Worm (Caenorhabditis elegans) whole organism, L2 larva: Measurements from ENCODE around the gene Y32H12A.7.

Source experiments
- C34F6.9 ChIP-seq: fragments of 150-350 bp; optimal IDR thresholded peaks from 2 replicates; lab custom pipeline; 2014; ENCODE audit warnings: missing biosample characterization, missing genetic modification characterization
- F13H6.1 ChIP-seq: sonication (generic microtip); optimal IDR thresholded peaks from 2 replicates; lab custom pipeline; 2016; ENCODE audit warnings: missing genetic modification characterization, missing compliant biosample characterization
- R02D3.7 ChIP-seq: fragments of 150-350 bp; optimal IDR thresholded peaks from 2 replicates; lab custom pipeline; 2014; ENCODE audit warnings: missing biosample characterization, missing genetic modification characterization
- Y55F3AM.14 ChIP-seq: fragments of 200-800 bp; sonication (Bioruptor generic); optimal IDR thresholded peaks from 2 replicates; lab custom pipeline; 2018; ENCODE audit warnings: mild to moderate bottlenecking, missing genetic modification characterization, missing compliant biosample characterization
- ZK546.5 ChIP-seq: sonication (generic microtip); optimal IDR thresholded peaks from 2 replicates; lab custom pipeline; 2017; ENCODE audit warnings: missing biosample characterization, missing genetic modification characterization
- alr-1 ChIP-seq: fragments of 150-350 bp; optimal IDR thresholded peaks from 2 replicates; lab custom pipeline; 2014; ENCODE audit warnings: missing biosample characterization, missing genetic modification characterization
- ama-1 ChIP-seq: fragments of 150-350 bp; optimal IDR thresholded peaks from 2 replicates; lab custom pipeline; 2018; ENCODE audit warnings: inconsistent platforms
- blmp-1 ChIP-seq: sonication (generic microtip); optimal IDR thresholded peaks from 2 replicates; lab custom pipeline; 2017; ENCODE audit warnings: missing genetic modification characterization, mild to moderate bottlenecking, missing compliant biosample characterization, antibody characterized with exemption, moderate library complexity; ENCODE audit not compliant: insufficient read depth
- ceh-16 ChIP-seq: fragments of 150-350 bp; optimal IDR thresholded peaks from 2 replicates; lab custom pipeline; 2014; ENCODE audit warnings: missing biosample characterization, missing genetic modification characterization
- ceh-82 ChIP-seq: fragments of 150-350 bp; optimal IDR thresholded peaks from 2 replicates; lab custom pipeline; 2014; ENCODE audit warnings: missing biosample characterization, missing genetic modification characterization
- crh-2 ChIP-seq: sonication (generic microtip); optimal IDR thresholded peaks from 2 replicates; lab custom pipeline; 2017; ENCODE audit warnings: missing biosample characterization, missing genetic modification characterization
- dmd-4 ChIP-seq: sonication (generic microtip); optimal IDR thresholded peaks from 2 replicates; lab custom pipeline; 2017; ENCODE audit warnings: missing biosample characterization, missing genetic modification characterization
- elt-1 ChIP-seq: fragments of 150-350 bp; optimal IDR thresholded peaks from 2 replicates; lab custom pipeline; 2014; ENCODE audit warnings: missing biosample characterization, missing genetic modification characterization
- elt-3 ChIP-seq: sonication (generic microtip); optimal IDR thresholded peaks from 2 replicates; lab custom pipeline; 2017; ENCODE audit warnings: missing biosample characterization, missing genetic modification characterization
- fos-1 ChIP-seq: fragments of 150-350 bp; optimal IDR thresholded peaks from 2 replicates; lab custom pipeline; 2014; ENCODE audit warnings: missing biosample characterization, missing genetic modification characterization
- gmeb-1 ChIP-seq: fragments of 150-350 bp; optimal IDR thresholded peaks from 2 replicates; lab custom pipeline; 2014; ENCODE audit warnings: missing biosample characterization, missing genetic modification characterization
- lin-11 ChIP-seq: fragments of 150-350 bp; sonication (generic microtip); optimal IDR thresholded peaks from 2 replicates; lab custom pipeline; 2014; ENCODE audit warnings: missing biosample characterization, missing genetic modification characterization, inconsistent platforms, mixed read lengths
- lin-13 ChIP-seq: fragments of 150-350 bp; optimal IDR thresholded peaks from 2 replicates; lab custom pipeline; 2014; ENCODE audit warnings: missing biosample characterization, missing genetic modification reagents, missing genetic modification characterization
- lin-39 ChIP-seq: fragments of 150-350 bp; optimal IDR thresholded peaks from 2 replicates; lab custom pipeline; 2014; ENCODE audit warnings: missing biosample characterization, missing genetic modification reagents, missing genetic modification characterization
- lsy-2 ChIP-seq, 2 experiments: fragments of 150-350 bp in 1 of 2; sonication (generic microtip) in 1 of 2; optimal IDR thresholded peaks; 2 replicates each; lab custom pipeline; 2014 to 2017; ENCODE audit warnings: missing biosample characterization in 2 of 2, missing genetic modification characterization in 2 of 2
- mab-5 ChIP-seq: fragments of 150-350 bp; optimal IDR thresholded peaks from 2 replicates; lab custom pipeline; 2014; ENCODE audit warnings: missing biosample characterization, missing genetic modification characterization
- mbf-1 ChIP-seq: sonication (generic microtip); optimal IDR thresholded peaks from 2 replicates; lab custom pipeline; 2017; ENCODE audit warnings: missing biosample characterization, missing genetic modification characterization
- mdl-1 ChIP-seq, 2 experiments: fragments of 150-350 bp in 1 of 2; sonication (generic microtip) in 1 of 2; optimal IDR thresholded peaks; 2 replicates each; lab custom pipeline; 2017; ENCODE audit warnings: missing biosample characterization in 2 of 2, missing genetic modification characterization in 2 of 2
- nhr-10 ChIP-seq: sonication (generic microtip); optimal IDR thresholded peaks from 2 replicates; lab custom pipeline; 2017; ENCODE audit warnings: missing biosample characterization, missing genetic modification characterization
- nhr-11 ChIP-seq: fragments of 150-350 bp; optimal IDR thresholded peaks from 2 replicates; lab custom pipeline; 2014; ENCODE audit warnings: missing biosample characterization, missing genetic modification characterization
- nhr-12 ChIP-seq: fragments of 150-350 bp; optimal IDR thresholded peaks from 2 replicates; lab custom pipeline; 2014; ENCODE audit warnings: missing biosample characterization, missing genetic modification characterization
- nhr-129 ChIP-seq: fragments of 150-350 bp; optimal IDR thresholded peaks from 2 replicates; lab custom pipeline; 2014; ENCODE audit warnings: missing biosample characterization, missing genetic modification characterization
- nhr-237 ChIP-seq: fragments of 150-350 bp; optimal IDR thresholded peaks from 2 replicates; lab custom pipeline; 2014; ENCODE audit warnings: missing biosample characterization, missing genetic modification characterization
- nhr-25 ChIP-seq: fragments of 150-350 bp; sonication (generic microtip); optimal IDR thresholded peaks from 3 replicates; lab custom pipeline; 2014; ENCODE audit warnings: missing biosample characterization, missing genetic modification characterization
- nhr-6 ChIP-seq: fragments of 150-350 bp; optimal IDR thresholded peaks from 2 replicates; lab custom pipeline; 2014; ENCODE audit warnings: missing biosample characterization, missing genetic modification characterization
- nhr-77 ChIP-seq: fragments of 150-350 bp; optimal IDR thresholded peaks from 2 replicates; lab custom pipeline; 2014; ENCODE audit warnings: missing biosample characterization, missing genetic modification characterization
- peb-1 ChIP-seq: fragments of 150-350 bp; optimal IDR thresholded peaks from 2 replicates; lab custom pipeline; 2014; ENCODE audit warnings: missing biosample characterization, missing genetic modification characterization
- sem-4 ChIP-seq: fragments of 150-350 bp; optimal IDR thresholded peaks from 2 replicates; lab custom pipeline; 2014; ENCODE audit warnings: missing biosample characterization, missing genetic modification reagents, missing genetic modification characterization
- skn-1 ChIP-seq: sonication (generic microtip); optimal IDR thresholded peaks from 2 replicates; lab custom pipeline; 2017; ENCODE audit warnings: missing biosample characterization, missing genetic modification characterization
- sma-9 ChIP-seq, 2 experiments: fragments of 150-350 bp in 1 of 2; sonication (generic microtip) in 1 of 2; optimal IDR thresholded peaks; 2 replicates each; lab custom pipeline; 2014 to 2016; ENCODE audit warnings: missing genetic modification characterization in 2 of 2, mild to moderate bottlenecking in 1 of 2, missing biosample characterization in 1 of 2, missing compliant biosample characterization in 1 of 2, missing genetic modification reagents in 1 of 2, moderate library complexity in 1 of 2
- snpc-4 ChIP-seq: fragments of 150-350 bp; optimal IDR thresholded peaks from 2 replicates; lab custom pipeline; 2014; ENCODE audit warnings: missing biosample characterization, missing genetic modification characterization
- unc-39 ChIP-seq: fragments of 150-350 bp; optimal IDR thresholded peaks from 2 replicates; lab custom pipeline; 2014; ENCODE audit warnings: missing biosample characterization, missing genetic modification characterization
- unc-55 ChIP-seq: fragments of 150-350 bp; sonication (generic microtip); optimal IDR thresholded peaks from 3 replicates; lab custom pipeline; 2014; ENCODE audit warnings: missing biosample characterization, missing genetic modification reagents, missing genetic modification characterization
- unc-62 ChIP-seq: fragments of 150-350 bp; optimal IDR thresholded peaks from 2 replicates; lab custom pipeline; 2014; ENCODE audit warnings: missing biosample characterization, missing genetic modification reagents, missing genetic modification characterization
- zag-1 ChIP-seq: fragments of 150-350 bp; optimal IDR thresholded peaks from 2 replicates; lab custom pipeline; 2014; ENCODE audit warnings: missing biosample characterization, missing genetic modification characterization
- ztf-1 ChIP-seq: fragments of 200-800 bp; sonication (Bioruptor generic); conservative IDR thresholded peaks from 2 replicates; pipeline ENCODE4 v1.3.6; 2022; ENCODE audit warnings: missing genetic modification characterization, missing compliant biosample characterization
- ztf-11 ChIP-seq: sonication (generic microtip); optimal IDR thresholded peaks from 2 replicates; lab custom pipeline; 2017; ENCODE audit warnings: missing biosample characterization, missing genetic modification characterization
- ztf-4 ChIP-seq: fragments of 150-350 bp; optimal IDR thresholded peaks from 2 replicates; lab custom pipeline; 2014; ENCODE audit warnings: missing biosample characterization, missing genetic modification characterization

The Y32H12A.7 gene

DNA sequence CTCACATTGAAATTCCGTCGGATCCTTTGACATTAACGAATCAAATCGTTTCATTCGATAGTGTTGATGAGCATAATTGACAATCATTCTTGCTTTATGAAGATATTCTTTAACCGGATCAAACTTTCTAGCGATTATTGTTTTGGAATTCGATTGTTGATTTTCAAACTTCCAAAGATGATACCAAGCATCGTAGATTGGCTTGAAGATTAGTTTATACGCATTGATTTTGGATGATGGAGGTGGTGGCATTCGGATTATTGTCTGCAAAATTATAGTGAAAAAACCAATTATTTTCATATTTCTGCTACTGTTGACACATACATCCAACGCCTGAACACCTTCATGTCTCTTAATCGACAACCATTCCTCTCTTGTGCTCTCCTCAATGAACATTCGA lies 2.9 kb upstream of the Y32H12A.7 start:
- TF ChIP-seq dmd-4 (tag; lab: Kevin White, UChicago) (no peak), lin-13 (GFP tag; lab: Kevin White, UChicago) (no peak), nhr-77 (tag; lab: Kevin White, UChicago) (no peak), skn-1 (no peak), zag-1 (no peak), Y55F3AM.14 (GFP tag; lab: Kevin White, UChicago) (no peak), F13H6.1 (no peak), ceh-82 (tag; lab: Kevin White, UChicago) (no peak), nhr-11 (tag; lab: Kevin White, UChicago) (no peak), ZK546.5 (tag; lab: Kevin White, UChicago) (no peak), crh-2 (no peak), snpc-4 (tag; lab: Kevin White, UChicago) (no peak), peb-1 (tag; lab: Kevin White, UChicago) (no peak), C34F6.9 (no peak), mab-5 (no peak), ceh-16 (tag; lab: Kevin White, UChicago) (no peak), ztf-4 (no peak), unc-55 (GFP tag; lab: Kevin White, UChicago) (no peak), unc-39 (no peak)
- TF ChIP-seq, all 48 proteins: peak for 0

DNA sequence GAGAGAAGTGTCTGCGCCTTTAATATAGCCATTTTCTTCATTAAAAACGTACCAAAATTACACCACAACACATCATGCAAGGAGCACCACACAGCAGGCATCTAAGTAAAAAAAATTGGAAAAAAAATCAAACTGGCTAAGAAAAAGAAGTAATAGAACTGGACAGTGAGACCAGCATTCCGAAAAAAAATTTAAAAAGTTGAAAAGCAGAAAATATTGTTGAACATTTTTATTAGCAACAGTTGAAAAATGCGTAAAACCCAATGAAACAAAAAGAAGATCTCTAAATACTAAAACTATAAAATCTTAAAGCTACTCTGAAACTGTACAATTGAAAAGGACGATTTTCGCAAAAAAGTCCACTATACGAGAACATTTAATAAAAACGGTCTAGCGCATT lies 3.1 kb downstream of the Y32H12A.7 start, which contains the start of gene Y32H12A.6:
Gene Y32H12A.6, minus strand, starts transcription at position 101 of the 400 bp plus-strand sequence.
- TF ChIP-seq snpc-4 (tag; lab: Kevin White, UChicago) (no peak), nhr-77 (tag; lab: Kevin White, UChicago) (no peak), nhr-25 (no peak), mdl-1 (tag; optimal IDR thresholded peaks at IDR 0.05; lab: Kevin White, UChicago) (no peak), F13H6.1 (no peak), R02D3.7 (tag; lab: Kevin White, UChicago) (no peak), C34F6.9 (no peak), elt-3 (tag; lab: Kevin White, UChicago) (no peak), ceh-82 (tag; lab: Kevin White, UChicago) (no peak), ztf-4 (no peak), ama-1 (lab: Kevin White, UChicago) (no peak), skn-1 (no peak), blmp-1 (tag; lab: Kevin White, UChicago) (no peak), zag-1 (no peak), lin-11 (no peak), sma-9 (GFP tag; optimal IDR thresholded peaks at IDR 0.05; lab: Kevin White, UChicago) (no peak), sma-9 (tag; optimal IDR thresholded peaks at IDR 0.05; lab: Kevin White, UChicago) (no peak), lin-39 (tag; lab: Kevin White, UChicago) (no peak), ztf-1 (GFP tag; lab: Robert Waterston, UW) (no peak)

DNA sequence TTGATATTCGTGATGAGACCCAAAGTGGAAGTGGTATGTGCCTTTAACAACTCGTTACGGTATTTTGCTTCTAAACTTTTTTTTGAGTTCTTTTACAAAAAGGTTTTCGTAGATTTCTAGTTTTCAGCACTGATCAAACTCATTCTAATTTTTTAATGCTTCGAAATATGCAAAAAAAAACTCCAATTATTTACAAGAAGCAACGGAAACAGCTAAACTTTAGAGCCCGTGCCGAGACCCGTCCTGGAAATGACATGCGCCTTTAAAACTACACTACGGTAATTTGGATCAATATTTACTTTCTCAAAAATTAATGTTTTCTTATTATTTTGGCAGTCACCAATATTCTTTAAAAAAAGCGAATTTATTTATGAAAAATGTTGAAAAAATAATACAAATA lies 4.7 kb downstream of the Y32H12A.7 start:
- TF ChIP-seq nhr-11 (tag; lab: Kevin White, UChicago): no peak
- TF ChIP-seq nhr-10: no peak
- TF ChIP-seq unc-39: no peak
- TF ChIP-seq unc-55 (GFP tag; lab: Kevin White, UChicago): no peak
- no peak for TF ChIP-seq C34F6.9
- TF ChIP-seq ZK546.5 (tag; lab: Kevin White, UChicago): no peak
- TF ChIP-seq ztf-1 (GFP tag; lab: Robert Waterston, UW): no peak

DNA sequence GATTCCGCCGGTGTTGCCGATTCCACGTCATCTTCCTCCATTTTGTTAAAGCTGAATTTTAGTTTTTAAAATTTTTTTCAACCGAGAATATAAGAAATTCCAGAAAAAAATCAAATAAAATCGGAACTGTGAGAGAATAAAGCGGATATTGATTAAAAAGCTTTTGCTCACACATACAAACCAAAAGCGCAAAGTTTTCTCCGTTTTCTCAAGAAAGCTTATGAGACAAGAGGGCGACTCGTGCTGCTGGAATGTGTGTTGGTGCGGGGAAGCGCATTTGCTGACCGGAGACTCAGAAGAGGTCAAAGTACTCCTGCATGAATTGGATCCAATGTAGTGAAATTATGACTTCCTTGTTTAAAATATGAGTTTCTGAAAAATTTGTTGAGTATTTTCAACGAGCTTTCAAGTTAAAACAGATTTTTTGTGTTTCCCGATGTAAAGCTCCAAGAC lies 5.3 kb downstream of the Y32H12A.7 start, which contains the start of gene paqr-2:
Gene paqr-2, minus strand, starts transcription at position 51 of the 453 bp plus-strand sequence.
- TF ChIP-seq snpc-4 (tag; lab: Kevin White, UChicago): no peak
- TF ChIP-seq ceh-16 (tag; lab: Kevin White, UChicago): no peak
- TF ChIP-seq dmd-4 (tag; lab: Kevin White, UChicago): no peak
- no peak for TF ChIP-seq nhr-77 (tag; lab: Kevin White, UChicago)
- no peak for TF ChIP-seq ztf-11 (tag; lab: Kevin White, UChicago)
- no peak for TF ChIP-seq mdl-1 (tag; optimal IDR thresholded peaks at IDR 0.05; lab: Kevin White, UChicago)
- TF ChIP-seq sma-9 (GFP tag; optimal IDR thresholded peaks at IDR 0.05; lab: Kevin White, UChicago): no peak
- TF ChIP-seq sma-9 (tag; optimal IDR thresholded peaks at IDR 0.05; lab: Kevin White, UChicago): no peak
- no peak for TF ChIP-seq R02D3.7 (tag; lab: Kevin White, UChicago)
- TF ChIP-seq nhr-25: no peak
- peak; percentile 15 for TF ChIP-seq fos-1 (tag; lab: Kevin White, UChicago)
- no peak for TF ChIP-seq mbf-1 (tag; lab: Kevin White, UChicago)
- TF ChIP-seq sem-4 (tag; lab: Kevin White, UChicago): no peak
- no peak for TF ChIP-seq unc-39
- TF ChIP-seq ceh-82 (tag; lab: Kevin White, UChicago): no peak
- no peak for TF ChIP-seq lin-13 (GFP tag; lab: Kevin White, UChicago)
- peak in 1 of 2 experiments; percentile 49 for TF ChIP-seq lsy-2 (tag; optimal IDR thresholded peaks at IDR 0.05; lab: Kevin White, UChicago)
- TF ChIP-seq nhr-237: no peak
- no peak for TF ChIP-seq nhr-6
- no peak for TF ChIP-seq ztf-1 (GFP tag; lab: Robert Waterston, UW)
- TF ChIP-seq unc-55 (GFP tag; lab: Kevin White, UChicago): peak; percentile 35
- TF ChIP-seq gmeb-1 (tag; lab: Kevin White, UChicago): no peak
- TF ChIP-seq ama-1 (lab: Kevin White, UChicago): peak; percentile 30
- no peak for TF ChIP-seq alr-1 (tag; lab: Kevin White, UChicago)
- no peak for TF ChIP-seq nhr-12 (tag; lab: Kevin White, UChicago)
- peak; percentile 64 for TF ChIP-seq C34F6.9
- no peak for TF ChIP-seq ZK546.5 (tag; lab: Kevin White, UChicago)
- TF ChIP-seq elt-3 (tag; lab: Kevin White, UChicago): no peak
- no peak for TF ChIP-seq blmp-1 (tag; lab: Kevin White, UChicago)
- TF ChIP-seq lin-39 (tag; lab: Kevin White, UChicago): no peak
- TF ChIP-seq Y55F3AM.14 (GFP tag; lab: Kevin White, UChicago): no peak
- no peak for TF ChIP-seq mab-5
- TF ChIP-seq lin-11: peak; percentile 1
- peak; percentile 48 for TF ChIP-seq nhr-129 (tag; lab: Kevin White, UChicago)
- TF ChIP-seq F13H6.1: no peak
- no peak for TF ChIP-seq unc-62 (GFP tag; lab: Kevin White, UChicago)
- no peak for TF ChIP-seq elt-1 (tag; lab: Kevin White, UChicago)
